Worm (Caenorhabditis elegans) whole organism, L1 larva: ENCODE data around the gene C55A6.11.

Experiments used
- C16A3.4 ChIP-seq: fragments of 150-350 bp; optimal IDR thresholded peaks from 2 replicates; lab custom pipeline; 2014; ENCODE audit warnings: missing biosample characterization, missing genetic modification characterization
- blmp-1 ChIP-seq: fragments of 150-350 bp; optimal IDR thresholded peaks from 2 replicates; lab custom pipeline; 2014; ENCODE audit warnings: missing biosample characterization, missing genetic modification characterization
- egl-27 ChIP-seq, 2 experiments: fragments of 150-350 bp in 1 of 2; sonication (generic microtip); optimal IDR thresholded peaks; 3 replicates each; lab custom pipeline; 2017 to 2018; ENCODE audit warnings: missing biosample characterization in 2 of 2, missing genetic modification characterization in 2 of 2, missing genetic modification reagents in 2 of 2
- fos-1 ChIP-seq: fragments of 150-350 bp; optimal IDR thresholded peaks from 2 replicates; lab custom pipeline; 2014; ENCODE audit warnings: missing biosample characterization, missing genetic modification characterization
- snpc-4 ChIP-seq: fragments of 150-350 bp; optimal IDR thresholded peaks from 2 replicates; lab custom pipeline; 2014; ENCODE audit warnings: missing biosample characterization, missing genetic modification characterization
- tbx-2 ChIP-seq: sonication (generic microtip); optimal IDR thresholded peaks from 2 replicates; lab custom pipeline; 2016; ENCODE audit warnings: missing genetic modification characterization, missing compliant biosample characterization
- unc-62 ChIP-seq: fragments of 150-350 bp; optimal IDR thresholded peaks from 2 replicates; lab custom pipeline; 2014; ENCODE audit warnings: missing biosample characterization, missing genetic modification reagents, missing genetic modification characterization
- unc-86 ChIP-seq: sonication (generic microtip); optimal IDR thresholded peaks from 2 replicates; lab custom pipeline; 2016; ENCODE audit warnings: missing genetic modification characterization, missing compliant biosample characterization
- zip-4 ChIP-seq: fragments of 200-800 bp; sonication (Bioruptor generic); optimal IDR thresholded peaks from 2 replicates; lab custom pipeline; 2018; ENCODE audit warnings: mild to moderate bottlenecking, missing genetic modification characterization, moderate library complexity, missing compliant biosample characterization

ce11 chrV:11484404-11484803, 35.9 kb upstream of the C55A6.11 start:
- TF ChIP-seq egl-27 (tag; optimal IDR thresholded peaks at IDR 0.05; lab: Kevin White, UChicago): no peak
- no peak for TF ChIP-seq snpc-4 (tag; lab: Kevin White, UChicago)
- no peak for TF ChIP-seq blmp-1 (tag; lab: Kevin White, UChicago)
- no peak for TF ChIP-seq unc-86 (tag; lab: Kevin White, UChicago)
- no peak for TF ChIP-seq C16A3.4 (tag; lab: Kevin White, UChicago)
- no peak for TF ChIP-seq fos-1 (tag; lab: Kevin White, UChicago)
- no peak for TF ChIP-seq zip-4 (GFP tag; lab: Kevin White, UChicago)
- TF ChIP-seq unc-62 (GFP tag; lab: Kevin White, UChicago): no peak
- TF ChIP-seq tbx-2 (tag; lab: Kevin White, UChicago): no peak
